Fruit fly (Drosophila melanogaster): ENCODE data around the gene MICU1.

Gene MICU1

dm6 chr2L:7217931-7218330 is 35.9 kb downstream of the MICU1 start (continued):
- no peak for TF ChIP-seq ci (GFP tag; IDR thresholded peaks at IDR 0.05)
- no peak for TF ChIP-seq CG30020 (tag; optimal IDR thresholded peaks at IDR 0.05)
- TF ChIP-seq Dip2 (GFP tag; IDR thresholded peaks at IDR 0.05), result no peak
- TF ChIP-seq Kr (GFP tag; optimal IDR thresholded peaks at IDR 0.05), result peak; percentile 24
- no peak for TF ChIP-seq Lhr (GFP tag; optimal IDR thresholded peaks at IDR 0.05)
- TF ChIP-seq tll (GFP tag; optimal IDR thresholded peaks at IDR 0.05), result peak in 1 of 2 experiments; percentile 50
- TF ChIP-seq Dek (tag; optimal IDR thresholded peaks at IDR 0.05), result no peak
- TF ChIP-seq grn (GFP tag; optimal IDR thresholded peaks at IDR 0.05), result peak; percentile 44
- no peak for TF ChIP-seq CG12299 (tag; optimal IDR thresholded peaks at IDR 0.05)

- TF ChIP-seq CG2199 (GFP tag; IDR thresholded peaks at IDR 0.05) (no peak), sr (GFP tag; IDR thresholded peaks at IDR 0.05) (peak; percentile 46; the same call in 1 of the 3 replicates), ac (GFP tag; optimal IDR thresholded peaks at IDR 0.05) (no peak), CG2116 (GFP tag; optimal IDR thresholded peaks at IDR 0.05) (no peak), zf30C (GFP tag; optimal IDR thresholded peaks at IDR 0.05) (peak; percentile 60), E2f1 (GFP tag; IDR thresholded peaks at IDR 0.05) (no peak), cad (GFP tag; optimal IDR thresholded peaks at IDR 0.05) (no peak), ro (GFP tag; IDR thresholded peaks at IDR 0.05) (no peak), gem (tag; optimal IDR thresholded peaks at IDR 0.05) (peak; percentile 10), CG12391 (tag; optimal IDR thresholded peaks at IDR 0.05) (peak; percentile 8), CG1603 (tag; optimal IDR thresholded peaks at IDR 0.05) (peak; percentile 1), peb (GFP tag; IDR thresholded peaks at IDR 0.05) (no peak), zfh2 (GFP tag; optimal IDR thresholded peaks at IDR 0.05) (no peak), eve (GFP tag; optimal IDR thresholded peaks at IDR 0.05) (peak in 1 of 2 experiments; percentile 58), CG2875 (GFP tag; optimal IDR thresholded peaks at IDR 0.05) (no peak), Spps (tag; optimal IDR thresholded peaks at IDR 0.05) (no peak), croc (GFP tag; conservative IDR thresholded peaks at IDR 0.05) (no peak), CG15696 (tag; optimal IDR thresholded peaks at IDR 0.05) (no peak), mld (GFP tag; IDR thresholded peaks at IDR 0.05; ENCODE audit: partially characterized antibody) (0 out of 3 replicates have a peak, but pooled peaks have one; percentile 11), emc (GFP tag; optimal IDR thresholded peaks at IDR 0.05) (no peak), Fer3 (tag; optimal IDR thresholded peaks at IDR 0.05) (no peak), unpg (GFP tag; optimal IDR thresholded peaks at IDR 0.05) (peak; percentile 5), CG4360 (GFP tag; IDR thresholded peaks at IDR 0.05) (peak; percentile 73), Trl (optimal IDR thresholded peaks at IDR 0.05) (peak; percentile 45 to 62), Trl (GFP tag; optimal IDR thresholded peaks at IDR 0.05) (no peak), cg (GFP tag; optimal IDR thresholded peaks at IDR 0.05) (peak; percentile 67)
Measured at dm6 chr2L:7219172-7219571, 37.1 kb downstream of the MICU1 start.

- TF ChIP-seq CG13775 (GFP tag; optimal IDR thresholded peaks at IDR 0.05) (no peak), trh (GFP tag; optimal IDR thresholded peaks at IDR 0.05) (no peak), Deaf1 (tag; optimal IDR thresholded peaks at IDR 0.05) (no peak), Hr78 (GFP tag; optimal IDR thresholded peaks at IDR 0.05) (no peak), shn (GFP tag; optimal IDR thresholded peaks at IDR 0.05) (peak; percentile 8), CG1529 (GFP tag; optimal IDR thresholded peaks at IDR 0.05) (no peak), fd96Cb (tag; optimal IDR thresholded peaks at IDR 0.05) (no peak), CG14667 (GFP tag; IDR thresholded peaks at IDR 0.05) (no peak), CG8924 (tag; optimal IDR thresholded peaks at IDR 0.05) (peak; percentile 68), ham (GFP tag; IDR thresholded peaks at IDR 0.05) (no peak), CG7786 (GFP tag; optimal IDR thresholded peaks at IDR 0.05) (no peak), Stat92E (GFP tag; optimal IDR thresholded peaks at IDR 0.05) (peak in 2 of 3 experiments; percentile 82), CG10959 (GFP tag; IDR thresholded peaks at IDR 0.05) (no peak), Bgb (GFP tag; IDR thresholded peaks at IDR 0.05; ENCODE audit: partially characterized antibody) (peak; percentile 66), scrt (GFP tag; optimal IDR thresholded peaks at IDR 0.05) (peak; percentile 34)
Measured at dm6 chr2L:7219650-7220267, 37.7 kb downstream of the MICU1 start, which contains the start of gene CG13784. TSS of gene CG13784 (minus strand) at chr2L:7220033.
